Fruit fly (Drosophila melanogaster): ENCODE measurements around the gene CG31816.
A peak's percentile ranks its signal among the peaks of the same experiment; 100 is the strongest.

dm6 chr2L:16511277-16511678, 31.1 kb upstream of the CG31816 start:
- TF ChIP-seq esn (GFP tag; optimal IDR thresholded peaks at IDR 0.05) (no peak), eg (GFP tag; IDR thresholded peaks at IDR 0.05) (0 out of 3 replicates have a peak, but pooled peaks have one; percentile 22), Sox15 (GFP tag; optimal IDR thresholded peaks at IDR 0.05) (no peak), Blimp-1 (GFP tag; optimal IDR thresholded peaks at IDR 0.05) (no peak), Lpt (GFP tag; optimal IDR thresholded peaks at IDR 0.05) (no peak)
